Worm (Caenorhabditis elegans) whole organism, L4 larva: Measurements from ENCODE around the gene srd-10.
"Not testable (repeated sequence)": the region's sequence is repeated elsewhere in the genome, so short reads cannot be mapped to it uniquely, and the experiment has no call there.

ENCODE experiments used
- F37D6.2 ChIP-seq: sonication (generic microtip); optimal IDR thresholded peaks from 2 replicates; lab custom pipeline; 2016; ENCODE audit warnings: mild to moderate bottlenecking, missing genetic modification characterization, missing compliant biosample characterization
- F49E8.2 ChIP-seq: sonication (generic microtip); optimal IDR thresholded peaks from 2 replicates; lab custom pipeline; 2016; ENCODE audit warnings: missing compliant biosample characterization, mild to moderate bottlenecking, missing genetic modification characterization, borderline replicate concordance
- T26A8.4 ChIP-seq: fragments of 200-800 bp; sonication (Bioruptor generic); IDR thresholded peaks from 2 replicates; pipeline ENCODE4 v1.3.6; 2022; ENCODE audit warnings: missing genetic modification characterization, missing compliant biosample characterization
- Y75B8A.6 ChIP-seq: fragments of 200-800 bp; sonication (Bioruptor generic); IDR thresholded peaks from 2 replicates; pipeline ENCODE4 v1.3.6; 2022; ENCODE audit warnings: missing genetic modification reagents, missing genetic modification characterization, missing compliant biosample characterization
- ZK337.2 ChIP-seq: fragments of 200-800 bp; sonication (Bioruptor generic); IDR thresholded peaks from 2 replicates; pipeline ENCODE4 v1.3.6; 2022; ENCODE audit warnings: missing genetic modification reagents, missing genetic modification characterization, missing compliant biosample characterization
- ZK546.5 ChIP-seq, 2 experiments: sonication (generic microtip); optimal IDR thresholded peaks; 2 replicates each; lab custom pipeline; 2017; ENCODE audit warnings: missing biosample characterization in 2 of 2, missing genetic modification characterization in 2 of 2
- aha-1 ChIP-seq: fragments of 150-350 bp; peaks from one replicate; lab custom pipeline; 2014; ENCODE audit warnings: missing biosample characterization, missing genetic modification characterization
- ama-1 ChIP-seq: fragments of 150-350 bp; optimal IDR thresholded peaks from 2 replicates; lab custom pipeline; 2014; ENCODE audit warnings: inconsistent platforms, mixed read lengths
- ceh-44 ChIP-seq: fragments of 200-800 bp; sonication (Bioruptor generic); IDR thresholded peaks from 2 replicates; pipeline ENCODE4 v1.3.6; 2022; ENCODE audit warnings: missing genetic modification reagents, missing genetic modification characterization, missing compliant biosample characterization
- ceh-62 ChIP-seq: sonication (generic microtip); optimal IDR thresholded peaks from 2 replicates; lab custom pipeline; 2017; ENCODE audit warnings: missing biosample characterization, missing genetic modification characterization
- daf-16 ChIP-seq, 3 experiments: sonication (generic microtip); optimal IDR thresholded peaks; 2 replicates each; lab custom pipeline; 2016 to 2017; ENCODE audit warnings: missing genetic modification characterization in 3 of 3, missing genetic modification reagents in 3 of 3, mild to moderate bottlenecking in 2 of 3, missing compliant biosample characterization in 2 of 3, missing biosample characterization in 1 of 3, moderate library complexity in 1 of 3
- dmd-8 ChIP-seq: fragments of 200-800 bp; sonication (Bioruptor generic); IDR thresholded peaks from 2 replicates; pipeline ENCODE4 v1.3.6; 2022; ENCODE audit warnings: missing genetic modification characterization, missing compliant biosample characterization
- egl-43 ChIP-seq: fragments of 200-800 bp; sonication (Bioruptor generic); IDR thresholded peaks from 2 replicates; pipeline ENCODE4 v1.3.6; 2022; ENCODE audit warnings: missing genetic modification reagents, missing genetic modification characterization, missing compliant biosample characterization
- fkh-10 ChIP-seq: fragments of 150-350 bp; optimal IDR thresholded peaks from 2 replicates; lab custom pipeline; 2014; ENCODE audit warnings: missing biosample characterization, missing genetic modification reagents, missing genetic modification characterization
- fos-1 ChIP-seq: fragments of 150-350 bp; optimal IDR thresholded peaks from 2 replicates; lab custom pipeline; 2014; ENCODE audit warnings: missing biosample characterization, missing genetic modification characterization
- lin-1 ChIP-seq: fragments of 200-800 bp; sonication (Bioruptor generic); IDR thresholded peaks from 2 replicates; pipeline ENCODE4 v1.3.6; 2022; ENCODE audit warnings: missing genetic modification reagents, missing genetic modification characterization, missing compliant biosample characterization
- lin-15B ChIP-seq: fragments of 150-350 bp; sonication (generic microtip); optimal IDR thresholded peaks from 3 replicates; lab custom pipeline; 2014; ENCODE audit warnings: missing biosample characterization, missing genetic modification characterization
- lin-38 ChIP-seq: fragments of 200-800 bp; sonication (Bioruptor generic); IDR thresholded peaks from 2 replicates; pipeline ENCODE4 v1.3.6; 2022; ENCODE audit warnings: missing genetic modification reagents, missing genetic modification characterization, missing compliant biosample characterization
- mep-1 ChIP-seq: fragments of 150-350 bp; sonication (generic microtip); optimal IDR thresholded peaks from 3 replicates; lab custom pipeline; 2014; ENCODE audit warnings: missing biosample characterization, missing genetic modification characterization
- nhr-25 ChIP-seq: sonication (generic microtip); optimal IDR thresholded peaks from 2 replicates; lab custom pipeline; 2017; ENCODE audit warnings: missing genetic modification characterization, mild to moderate bottlenecking, missing compliant biosample characterization, antibody characterized with exemption, moderate library complexity, borderline replicate concordance; ENCODE audit not compliant: insufficient read depth
- nhr-41 ChIP-seq: fragments of 200-800 bp; sonication (Bioruptor generic); IDR thresholded peaks from 2 replicates; pipeline ENCODE4 v1.3.6; 2022; ENCODE audit warnings: missing genetic modification reagents, missing genetic modification characterization, missing compliant biosample characterization
- nhr-6 ChIP-seq: fragments of 150-350 bp; optimal IDR thresholded peaks from 2 replicates; lab custom pipeline; 2014; ENCODE audit warnings: missing biosample characterization, missing genetic modification characterization
- nhr-77 ChIP-seq: fragments of 150-350 bp; optimal IDR thresholded peaks from 2 replicates; lab custom pipeline; 2014; ENCODE audit warnings: missing biosample characterization, missing genetic modification characterization
- pha-4 ChIP-seq, 2 experiments: fragments of 150-350 bp in 1 of 2; fragments of 200-800 bp in 1 of 2; sonication (Bioruptor generic) in 1 of 2; IDR thresholded peaks in 1 of 2; optimal IDR thresholded peaks in 1 of 2; 2 replicates each; pipeline versions ENCODE4 v1.3.6 to Lab custom; 2014 to 2022; ENCODE audit warnings: missing genetic modification characterization in 2 of 2, missing genetic modification reagents in 2 of 2, missing biosample characterization in 1 of 2, missing compliant biosample characterization in 1 of 2
- set-16 ChIP-seq: fragments of 200-800 bp; sonication (Bioruptor generic); IDR thresholded peaks from 2 replicates; pipeline ENCODE4 v1.3.6; 2022; ENCODE audit warnings: missing genetic modification reagents, missing genetic modification characterization, missing compliant biosample characterization
- skn-1 ChIP-seq: fragments of 150-350 bp; optimal IDR thresholded peaks from 2 replicates; lab custom pipeline; 2014; ENCODE audit warnings: missing biosample characterization, missing genetic modification characterization
- snpc-1.2 ChIP-seq: fragments of 200-800 bp; sonication (Bioruptor generic); IDR thresholded peaks from 2 replicates; pipeline ENCODE4 v1.3.6; 2022; ENCODE audit warnings: missing genetic modification reagents, missing genetic modification characterization, missing compliant biosample characterization
- unc-62 ChIP-seq, 3 experiments: fragments of 150-350 bp in 1 of 3; sonication (generic microtip); optimal IDR thresholded peaks in 2 of 3; peaks in 1 of 3; 1 replicate in 1 of 3; 2 replicates in 2 of 3; lab custom pipeline; 2014 to 2017; ENCODE audit warnings: missing biosample characterization in 3 of 3, missing genetic modification characterization in 3 of 3, missing genetic modification reagents in 3 of 3, missing genotype in 1 of 3
- vab-7 ChIP-seq: fragments of 200-800 bp; sonication (Bioruptor generic); IDR thresholded peaks from 2 replicates; pipeline ENCODE4 v1.3.6; 2022; ENCODE audit warnings: missing genetic modification reagents, missing genetic modification characterization, missing compliant biosample characterization
- ztf-7 ChIP-seq: fragments of 150-350 bp; optimal IDR thresholded peaks from 2 replicates; lab custom pipeline; 2014; ENCODE audit warnings: missing biosample characterization, missing genetic modification characterization

srd-10 gene

DNA sequence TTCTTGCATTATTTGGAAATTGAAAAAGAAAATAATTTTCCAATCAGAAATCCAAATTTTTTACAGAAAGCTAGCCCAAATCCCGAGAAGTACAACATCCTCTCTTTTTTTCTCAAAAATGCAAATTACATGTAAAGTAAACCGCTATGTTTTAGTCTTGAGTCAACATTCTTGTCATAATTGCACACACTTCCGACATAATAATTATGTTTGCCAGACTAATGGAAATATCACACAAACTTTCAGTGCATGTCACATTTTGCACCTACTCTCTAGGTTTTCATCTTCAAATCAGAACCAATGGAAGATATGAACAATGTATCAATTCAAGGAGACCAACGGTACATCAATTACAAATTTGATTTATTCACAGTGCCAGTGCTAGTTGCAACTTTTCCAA, 9.8 kb downstream of the srd-10 start, which contains the start of gene sru-11:
sru-11 (plus strand) TSS at position 301 of the 400 bp plus-strand sequence.
- TF ChIP-seq dmd-8 (GFP tag; lab: Robert Waterston, UW) (no peak), daf-16 (GFP tag; optimal IDR thresholded peaks at IDR 0.05; lab: Kevin White, UChicago) (no peak), daf-16 (tag; optimal IDR thresholded peaks at IDR 0.05; lab: Kevin White, UChicago) (no peak), vab-7 (GFP tag; lab: Robert Waterston, UW) (no peak)

DNA sequence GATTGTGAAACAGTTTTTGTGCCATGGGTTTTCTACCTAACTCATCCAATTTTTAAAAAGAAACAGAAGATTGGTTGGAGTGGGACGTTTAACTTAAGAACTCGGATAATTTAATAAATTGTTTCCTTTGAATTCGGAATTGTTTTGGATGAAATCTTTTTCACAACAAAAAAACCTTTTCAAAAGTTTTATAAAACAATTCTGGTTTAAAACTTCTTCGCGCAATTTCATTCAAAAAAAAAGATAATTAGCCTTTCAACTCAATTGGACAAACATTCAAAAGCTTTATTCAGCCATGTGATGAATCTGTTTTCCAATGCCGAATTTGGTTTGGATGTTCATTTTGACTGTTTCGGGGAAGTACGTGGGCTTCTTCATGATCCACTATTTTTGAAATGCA, 12.3 kb downstream of the srd-10 start, which contains the start of gene Y45F10B.12:
Y45F10B.12 (plus strand) TSS at position 301 of the 400 bp plus-strand sequence.
- TF ChIP-seq nhr-6 (tag; lab: Kevin White, UChicago) (no peak), unc-62 (GFP tag; optimal IDR thresholded peaks at IDR 0.05 in 1 of 2; lab: Kevin White, UChicago) (peak in 1 of 2 experiments; percentile 85), unc-62 (tag; optimal IDR thresholded peaks at IDR 0.05; lab: Kevin White, UChicago) (no peak)

DNA sequence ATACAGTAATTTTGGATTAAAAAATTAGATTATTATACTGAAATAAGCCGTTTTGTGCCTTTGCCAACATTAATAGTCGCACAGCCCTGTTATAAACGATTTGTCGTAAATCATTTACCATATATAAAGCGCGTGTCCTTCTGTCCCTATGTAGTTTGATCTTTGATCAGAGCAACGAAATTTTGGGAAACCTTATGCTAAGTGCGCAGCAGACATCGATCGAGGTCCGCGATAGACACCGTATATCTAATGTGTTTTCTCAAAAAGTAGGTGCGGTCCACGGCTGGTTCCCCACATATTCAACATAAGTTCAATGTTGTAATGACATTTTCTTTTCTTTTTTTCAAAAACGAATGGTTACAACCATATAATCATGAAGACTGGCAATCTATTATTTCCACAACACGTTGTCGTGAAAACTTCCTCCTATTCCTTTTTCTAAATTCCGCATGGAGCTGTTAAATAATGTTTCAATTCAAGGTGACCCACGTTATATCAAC, 13.8 kb downstream of the srd-10 start, which contains the start of gene sru-9:
sru-9 (plus strand) TSS at position 450 of the 500 bp plus-strand sequence.
- peak; percentile 66 for TF ChIP-seq snpc-1.2 (GFP tag; lab: Robert Waterston, UW)

DNA sequence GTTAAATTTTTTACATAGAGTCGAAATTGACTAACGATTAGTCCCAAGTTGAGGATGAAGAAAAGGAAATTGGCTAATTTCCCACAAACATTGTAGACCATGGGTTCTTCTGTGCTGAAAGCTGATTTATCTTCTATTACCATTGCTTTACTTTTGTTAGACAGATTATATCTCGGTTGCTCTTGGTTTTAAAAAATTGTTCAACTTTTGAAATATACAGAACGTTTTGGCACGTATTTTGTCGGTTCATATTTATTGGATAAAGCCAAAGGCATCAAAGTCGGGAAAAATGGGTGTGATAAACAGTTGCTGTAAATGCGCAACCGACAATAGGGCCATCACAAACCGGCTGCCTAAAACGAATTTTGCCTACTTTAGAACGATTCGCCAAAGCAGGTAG, 16.8 kb downstream of the srd-10 start, which contains the start of gene tsp-5:
tsp-5 (minus strand) TSS at position 101 of the 400 bp plus-strand sequence.
- peak; percentile 33 for TF ChIP-seq aha-1 (tag; lab: Kevin White, UChicago)
- no peak for TF ChIP-seq nhr-25 (tag; lab: Kevin White, UChicago)
- no peak for TF ChIP-seq lin-1 (GFP tag; lab: Robert Waterston, UW)
- TF ChIP-seq mep-1 (tag; lab: Kevin White, UChicago), result no peak

DNA sequence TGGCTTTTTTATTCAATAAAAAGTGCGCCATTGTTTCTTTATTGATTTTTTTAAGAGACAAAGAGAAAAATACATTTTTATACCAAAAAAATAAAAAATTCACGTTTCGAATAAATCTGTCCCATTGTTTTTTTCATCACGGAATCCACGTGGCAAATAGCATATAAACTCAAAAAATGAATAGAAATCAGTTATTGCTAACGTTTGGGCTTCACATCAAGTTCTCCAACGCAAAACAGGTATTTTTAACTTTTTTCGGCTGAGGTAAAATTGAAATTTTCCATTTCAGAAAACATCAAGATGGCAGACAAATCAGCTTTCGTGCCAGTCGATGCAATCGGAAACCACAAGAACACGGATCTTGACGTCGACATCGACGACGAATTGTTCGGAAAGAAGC, 18.5 kb downstream of the srd-10 start, which contains the start of gene Y45F10B.3:
Y45F10B.3 (plus strand) TSS at position 301 of the 400 bp plus-strand sequence.
- TF ChIP-seq nhr-6 (tag; lab: Kevin White, UChicago) (no peak), ZK337.2 (GFP tag; lab: Robert Waterston, UW) (no peak), ztf-7 (tag; lab: Kevin White, UChicago) (no peak), F37D6.2 (no peak), fos-1 (no peak), egl-43 (GFP tag; lab: Robert Waterston, UW) (no peak), ceh-62 (tag; lab: Kevin White, UChicago) (no peak), pha-4 (GFP tag; IDR thresholded peaks at IDR 0.05; lab: Robert Waterston, UW) (no peak), pha-4 (tag; optimal IDR thresholded peaks at IDR 0.05; lab: Kevin White, UChicago) (no peak), dmd-8 (GFP tag; lab: Robert Waterston, UW) (no peak), ZK546.5 (tag; optimal IDR thresholded peaks at IDR 0.05; lab: Kevin White, UChicago) (no peak), Y75B8A.6 (GFP tag; lab: Robert Waterston, UW) (no peak), F49E8.2 (no peak), nhr-41 (GFP tag; lab: Robert Waterston, UW) (no peak), skn-1 (tag; lab: Kevin White, UChicago) (no peak), T26A8.4 (GFP tag; lab: Robert Waterston, UW) (no peak), ama-1 (lab: Kevin White, UChicago) (no peak), lin-15B (tag; lab: Kevin White, UChicago) (no peak), lin-38 (GFP tag; lab: Robert Waterston, UW) (no peak), snpc-1.2 (GFP tag; lab: Robert Waterston, UW) (no peak), ceh-44 (GFP tag; lab: Robert Waterston, UW) (no peak)

DNA sequence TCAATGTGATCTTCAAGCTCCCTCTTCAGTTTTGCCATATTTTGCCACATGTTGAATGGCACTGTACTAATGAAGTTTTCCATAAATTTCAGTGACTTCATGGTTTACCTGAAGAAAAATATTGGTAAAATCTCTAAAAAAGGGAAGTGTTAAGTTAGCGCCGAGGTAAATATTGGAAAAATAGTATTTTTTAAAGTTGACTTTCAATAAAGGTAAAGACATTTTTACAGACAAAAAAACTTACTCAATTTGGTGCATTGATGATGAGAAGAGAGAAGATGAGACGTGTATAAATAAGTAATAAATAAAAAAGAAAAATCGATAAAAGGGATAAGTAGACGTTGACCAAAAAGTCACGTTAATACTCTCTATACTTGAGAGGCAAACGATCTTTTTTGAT, 23.0 kb downstream of the srd-10 start, which contains the start of gene Y45F10B.9:
Y45F10B.9 (minus strand) TSS at position 101 of the 400 bp plus-strand sequence.
- not testable (repeated sequence) for TF ChIP-seq fkh-10; nhr-77 (tag; lab: Kevin White, UChicago); set-16
